Fruit fly (Drosophila melanogaster) whole organism, embryonic: ENCODE data around the gene CG12470.

ENCODE experiments used
- Asciz ChIP-seq: fragments of 200-800 bp; sonication (Bioruptor generic); optimal IDR thresholded peaks from 2 replicates; lab custom pipeline; 2017; ENCODE audit warnings: missing biosample characterization, mild to moderate bottlenecking, missing genetic modification characterization, missing genetic modification reagents
- Awh ChIP-seq: fragments of 200-800 bp; sonication (Bioruptor generic); IDR thresholded peaks from 2 replicates; pipeline ENCODE4, ENCODE4 v1.3.6; 2022; ENCODE audit warnings: missing biosample characterization, missing genetic modification characterization
- Bdp1 ChIP-seq: fragments of 200-800 bp; sonication (Bioruptor generic); optimal IDR thresholded peaks from 3 replicates; lab custom pipeline; 2016; ENCODE audit warnings: missing biosample characterization, missing genetic modification characterization
- CG1024 ChIP-seq: fragments of 200-800 bp; sonication (Bioruptor generic); IDR thresholded peaks from 2 replicates; pipeline ENCODE4 v1.3.6; 2022; ENCODE audit warnings: missing biosample characterization, missing genetic modification characterization
- CG10979 ChIP-seq: fragments of 200-800 bp; sonication (Bioruptor generic); optimal IDR thresholded peaks from 2 replicates; lab custom pipeline; 2018; ENCODE audit warnings: missing biosample characterization, mild to moderate bottlenecking, missing genetic modification characterization, moderate library complexity
- CG11560 ChIP-seq: fragments of 200-800 bp; sonication (Bioruptor generic); IDR thresholded peaks from 3 replicates; pipeline ENCODE4 v1.3.6; 2022; ENCODE audit warnings: missing biosample characterization, missing genetic modification characterization
- CG12659 ChIP-seq: fragments of 200-800 bp; sonication (Bioruptor generic); optimal IDR thresholded peaks from 3 replicates; lab custom pipeline; 2017; ENCODE audit warnings: mild to moderate bottlenecking, missing biosample characterization, missing genetic modification reagents, missing genetic modification characterization
- CG12744 ChIP-seq: fragments of 200-800 bp; sonication (Bioruptor generic); optimal IDR thresholded peaks from 2 replicates; lab custom pipeline; 2016; ENCODE audit warnings: missing biosample characterization, missing genetic modification characterization
- CG15269 ChIP-seq: fragments of 200-800 bp; sonication (Bioruptor generic); optimal IDR thresholded peaks from 2 replicates; lab custom pipeline; 2018; ENCODE audit warnings: missing biosample characterization, mild to moderate bottlenecking, missing genetic modification characterization, moderate library complexity
- CG16813 ChIP-seq: fragments of 200-800 bp; sonication (Bioruptor generic); IDR thresholded peaks from 3 replicates; pipeline ENCODE4 v1.3.6; 2022; ENCODE audit warnings: missing biosample characterization, missing genetic modification characterization; ENCODE audit not compliant: partially characterized antibody
- CG2129 ChIP-seq: fragments of 200-800 bp; sonication (Bioruptor generic); IDR thresholded peaks from 2 replicates; pipeline ENCODE4 v1.3.6; 2022; ENCODE audit warnings: missing biosample characterization, missing genetic modification characterization; ENCODE audit not compliant: partially characterized antibody
- CG3065 ChIP-seq: fragments of 200-800 bp; sonication (Bioruptor generic); optimal IDR thresholded peaks from 2 replicates; lab custom pipeline; 2016; ENCODE audit warnings: missing biosample characterization, missing genetic modification characterization
- CG32772 ChIP-seq: fragments of 200-800 bp; sonication (Bioruptor generic); IDR thresholded peaks from 2 replicates; pipeline ENCODE4 v1.3.6; 2022; ENCODE audit warnings: missing biosample characterization, missing genetic modification characterization
- CG3995 ChIP-seq: fragments of 200-800 bp; sonication (Bioruptor generic); optimal IDR thresholded peaks from 3 replicates; lab custom pipeline; 2016; ENCODE audit warnings: missing biosample characterization, missing genetic modification characterization
- CG7271 ChIP-seq: fragments of 200-800 bp; sonication (Bioruptor generic); optimal IDR thresholded peaks from 2 replicates; lab custom pipeline; 2018; ENCODE audit warnings: missing biosample characterization, mild to moderate bottlenecking, missing genetic modification characterization, moderate library complexity
- CG7839 ChIP-seq: fragments of 200-800 bp; sonication (Bioruptor generic); optimal IDR thresholded peaks from 3 replicates; lab custom pipeline; 2018; ENCODE audit warnings: missing biosample characterization, mild to moderate bottlenecking, missing genetic modification characterization, moderate library complexity
- CG8089 ChIP-seq: fragments of 200-800 bp; sonication (Bioruptor generic); optimal IDR thresholded peaks from 3 replicates; lab custom pipeline; 2016; ENCODE audit warnings: missing biosample characterization, missing genetic modification characterization
- CG8290 ChIP-seq, 3 experiments: fragments of 200-800 bp; sonication (Bioruptor generic); optimal IDR thresholded peaks; 2 replicates each; lab custom pipeline; 2016 to 2019; ENCODE audit warnings: missing biosample characterization in 3 of 3, missing genetic modification characterization in 3 of 3, mild to moderate bottlenecking in 2 of 3, moderate library complexity in 1 of 3
- CG8765 ChIP-seq: fragments of 200-800 bp; sonication (Bioruptor generic); IDR thresholded peaks from 2 replicates; pipeline ENCODE4 v1.3.6; 2022; ENCODE audit warnings: missing biosample characterization, missing genetic modification characterization
- CG8944 ChIP-seq: fragments of 200-800 bp; sonication (Bioruptor generic); optimal IDR thresholded peaks from 3 replicates; lab custom pipeline; 2016; ENCODE audit warnings: missing biosample characterization, missing genetic modification characterization
- CG9876 ChIP-seq: fragments of 200-800 bp; sonication (Bioruptor generic); optimal IDR thresholded peaks from 2 replicates; lab custom pipeline; 2016; ENCODE audit warnings: missing biosample characterization, missing genetic modification characterization
- CTCF ChIP-seq: fragments of 200-800 bp; sonication (Bioruptor generic); optimal IDR thresholded peaks from 2 replicates; lab custom pipeline; 2017; ENCODE audit warnings: missing biosample characterization, mild to moderate bottlenecking, missing genetic modification characterization, moderate library complexity
- Hr51 ChIP-seq, 2 experiments: fragments of 200-800 bp; sonication (Bioruptor generic); optimal IDR thresholded peaks; 2 replicates in 1 of 2; 3 replicates in 1 of 2; lab custom pipeline; 2016 to 2018; ENCODE audit warnings: missing biosample characterization in 2 of 2, missing genetic modification characterization in 2 of 2, mild to moderate bottlenecking in 1 of 2, moderate library complexity in 1 of 2
- Max ChIP-seq: fragments of 200-800 bp; sonication (Bioruptor generic); optimal IDR thresholded peaks from 2 replicates; lab custom pipeline; 2016; ENCODE audit warnings: missing biosample characterization, mild to moderate bottlenecking, missing genetic modification characterization
- Nf-YC ChIP-seq: fragments of 200-800 bp; optimal IDR thresholded peaks from 3 replicates; lab custom pipeline; 2019; ENCODE audit warnings: missing biosample characterization, mild to moderate bottlenecking, missing genetic modification characterization, moderate library complexity
- Rfx ChIP-seq: fragments of 200-800 bp; sonication (Bioruptor generic); IDR thresholded peaks from 2 replicates; pipeline ENCODE4 v1.3.6; 2022; ENCODE audit warnings: missing biosample characterization, missing genetic modification characterization
- Spps ChIP-seq: fragments of 200-800 bp; sonication (Bioruptor generic); optimal IDR thresholded peaks from 2 replicates; lab custom pipeline; 2018; ENCODE audit warnings: missing biosample characterization, mild to moderate bottlenecking, missing genetic modification characterization
- aop ChIP-seq: fragments of 200-800 bp; sonication (Bioruptor generic); IDR thresholded peaks from 2 replicates; pipeline ENCODE4 v1.3.6; 2022; ENCODE audit warnings: missing biosample characterization, missing genetic modification characterization
- az2 ChIP-seq: fragments of 200-800 bp; sonication (Bioruptor generic); optimal IDR thresholded peaks from 3 replicates; lab custom pipeline; 2016; ENCODE audit warnings: missing biosample characterization, missing genetic modification characterization
- bab2 ChIP-seq: fragments of 200-800 bp; sonication (Bioruptor generic); optimal IDR thresholded peaks from 2 replicates; lab custom pipeline; 2016; ENCODE audit warnings: missing biosample characterization, missing genetic modification characterization
- br ChIP-seq: fragments of >200 bp; optimal IDR thresholded peaks from 2 replicates; lab custom pipeline; 2017
- bsh ChIP-seq, 2 experiments: fragments of 200-800 bp; sonication (Bioruptor generic); optimal IDR thresholded peaks; 2 replicates each; lab custom pipeline; 2017 to 2018; ENCODE audit warnings: mild to moderate bottlenecking in 2 of 2, missing biosample characterization in 2 of 2, missing genetic modification characterization in 2 of 2, moderate library complexity in 1 of 2
- corto ChIP-seq: fragments of 200-800 bp; sonication (Bioruptor generic); optimal IDR thresholded peaks from 2 replicates; lab custom pipeline; 2016; ENCODE audit warnings: missing biosample characterization, mild to moderate bottlenecking, missing genetic modification characterization, moderate library complexity
- crol ChIP-seq: fragments of 200-800 bp; sonication (Bioruptor generic); IDR thresholded peaks from 2 replicates; pipeline ENCODE4 v1.3.6; 2022; ENCODE audit warnings: missing biosample characterization, missing genetic modification characterization
- dmrt99B ChIP-seq: fragments of 200-800 bp; sonication (Bioruptor generic); optimal IDR thresholded peaks from 2 replicates; lab custom pipeline; 2018; ENCODE audit warnings: missing biosample characterization, mild to moderate bottlenecking, missing genetic modification characterization, moderate library complexity
- esg ChIP-seq: fragments of 200-800 bp; sonication (Bioruptor generic); conservative IDR thresholded peaks from 2 replicates; pipeline ENCODE4 v1.3.6; 2022; ENCODE audit warnings: missing biosample characterization, missing genetic modification characterization
- eve ChIP-seq, 2 experiments: fragments of >200 bp; optimal IDR thresholded peaks; 2 replicates each; lab custom pipeline; 2017; ENCODE audit warnings: missing biosample characterization in 2 of 2, missing genetic modification characterization in 2 of 2
- gsb ChIP-seq: fragments of 200-800 bp; sonication (Bioruptor generic); IDR thresholded peaks from 2 replicates; pipeline ENCODE4 v1.3.6; 2022; ENCODE audit warnings: missing biosample characterization, missing genetic modification characterization
- ham ChIP-seq: fragments of 200-800 bp; sonication (Bioruptor generic); IDR thresholded peaks from 2 replicates; pipeline ENCODE4 v1.3.6; 2022; ENCODE audit warnings: missing biosample characterization, missing genetic modification characterization
- hth ChIP-seq: fragments of >200 bp; optimal IDR thresholded peaks from 2 replicates; lab custom pipeline; 2017; ENCODE audit warnings: inconsistent platforms
- ind ChIP-seq: fragments of 200-800 bp; sonication (Bioruptor generic); optimal IDR thresholded peaks from 3 replicates; lab custom pipeline; 2016; ENCODE audit warnings: missing biosample characterization, missing genetic modification characterization
- insv ChIP-seq, 2 experiments: fragments of 200-800 bp; sonication (Bioruptor generic); optimal IDR thresholded peaks; 3 replicates each; lab custom pipeline; 2016 to 2018; ENCODE audit warnings: missing biosample characterization in 2 of 2, missing genetic modification characterization in 2 of 2
- kay ChIP-seq: fragments of 200-800 bp; sonication (Bioruptor generic); optimal IDR thresholded peaks from 2 replicates; lab custom pipeline; 2016; ENCODE audit warnings: missing biosample characterization, missing genetic modification characterization
- knrl ChIP-seq: fragments of 200-800 bp; sonication (Bioruptor generic); IDR thresholded peaks from 3 replicates; pipeline ENCODE4 v1.3.6; 2022; ENCODE audit warnings: missing biosample characterization, missing genetic modification characterization; ENCODE audit not compliant: partially characterized antibody
- pho ChIP-seq: fragments of 200-800 bp; sonication (Bioruptor generic); optimal IDR thresholded peaks from 2 replicates; lab custom pipeline; 2016; ENCODE audit warnings: missing biosample characterization, missing genetic modification characterization
- seq ChIP-seq: fragments of 200-800 bp; sonication (Bioruptor generic); IDR thresholded peaks from 2 replicates; pipeline ENCODE4 v1.3.6; 2022; ENCODE audit warnings: missing biosample characterization, missing genetic modification characterization
- sob ChIP-seq: fragments of 200-800 bp; sonication (Bioruptor generic); IDR thresholded peaks from 2 replicates; pipeline ENCODE4 v1.3.6; 2022; ENCODE audit warnings: missing biosample characterization, missing genetic modification characterization
- sr ChIP-seq: fragments of 200-800 bp; sonication (Bioruptor generic); IDR thresholded peaks from 3 replicates; pipeline ENCODE4 v1.3.6; 2022; ENCODE audit warnings: missing biosample characterization, missing genetic modification characterization
- stc ChIP-seq: fragments of 200-800 bp; sonication (Bioruptor generic); IDR thresholded peaks from 2 replicates; pipeline ENCODE4 v1.3.6; 2022; ENCODE audit warnings: missing biosample characterization, missing genetic modification characterization
- trem ChIP-seq: fragments of 200-800 bp; optimal IDR thresholded peaks from 3 replicates; lab custom pipeline; 2019; ENCODE audit warnings: missing biosample characterization, mild to moderate bottlenecking, missing genetic modification characterization, moderate library complexity
- tup ChIP-seq: fragments of 200-800 bp; sonication (Bioruptor generic); optimal IDR thresholded peaks from 2 replicates; lab custom pipeline; 2016; ENCODE audit warnings: missing biosample characterization, mild to moderate bottlenecking, missing genetic modification characterization, moderate library complexity

CG12470 gene

dm6 chrX:278370-279096, 29.0 kb upstream of the CG12470 start (continued):
- TF ChIP-seq knrl (no peak), eve (GFP tag; optimal IDR thresholded peaks at IDR 0.05; lab: Kevin White, UChicago) (peak in 1 of 2 experiments; percentile 75), Hr51 (GFP tag; optimal IDR thresholded peaks at IDR 0.05; lab: Kevin White, UChicago) (no peak), corto (GFP tag; lab: Kevin White, UChicago) (no peak), CG8944 (no peak), Nf-YC (tag; lab: Kevin White, UChicago) (peak; percentile 47), bab2 (GFP tag; lab: Kevin White, UChicago) (no peak), CG12744 (GFP tag; lab: Kevin White, UChicago) (no peak), CTCF (GFP tag; lab: Kevin White, UChicago) (no peak), CG1024 (no peak), sr (GFP tag; lab: Robert Waterston, UW) (no peak), Awh (GFP tag; lab: Robert Waterston, UW) (no peak), Asciz (GFP tag; lab: Kevin White, UChicago) (peak; percentile 7), tup (GFP tag; lab: Kevin White, UChicago) (no peak), insv (GFP tag; optimal IDR thresholded peaks at IDR 0.05; lab: Kevin White, UChicago) (peak; percentile 53 to 93), Rfx (GFP tag; lab: Robert Waterston, UW) (no peak), dmrt99B (tag; lab: Kevin White, UChicago) (peak; percentile 33), CG8765 (no peak), CG3065 (GFP tag; lab: Kevin White, UChicago) (no peak), az2 (no peak), CG7839 (peak; percentile 3), CG8290 (GFP tag; optimal IDR thresholded peaks at IDR 0.05; lab: Kevin White, UChicago) (no peak), CG8290 (tag; optimal IDR thresholded peaks at IDR 0.05; lab: Kevin White, UChicago) (peak in 1 of 2 experiments; percentile 59), CG7271 (tag; lab: Kevin White, UChicago) (no peak), ham (GFP tag; lab: Robert Waterston, UW) (no peak), CG2129 (no peak), ind (peak; percentile 2), Spps (tag; lab: Kevin White, UChicago) (no peak), crol (GFP tag; lab: Robert Waterston, UW) (no peak), br (lab: Kevin White, UChicago) (no peak), gsb (GFP tag; lab: Robert Waterston, UW) (no peak), CG8089 (no peak), stc (no peak), CG11560 (tag; lab: Robert Waterston, UW) (no peak), seq (GFP tag; lab: Robert Waterston, UW) (peak; percentile 62; the same call in 1 of the 2 replicates), CG32772 (GFP tag; lab: Robert Waterston, UW) (no peak), Max (GFP tag; lab: Kevin White, UChicago) (no peak), pho (GFP tag; lab: Kevin White, UChicago) (no peak), CG3995 (no peak), CG9876 (GFP tag; lab: Kevin White, UChicago) (no peak), hth (lab: Kevin White, UChicago) (no peak), esg (no peak), CG15269 (tag; lab: Kevin White, UChicago) (peak; percentile 23), Bdp1 (GFP tag; lab: Kevin White, UChicago) (no peak), trem (no peak), bsh (GFP tag; optimal IDR thresholded peaks at IDR 0.05; lab: Kevin White, UChicago) (no peak), CG12659 (GFP tag; lab: Kevin White, UChicago) (peak; percentile 23), aop (GFP tag; lab: Robert Waterston, UW) (no peak), CG16813 (no peak), kay (GFP tag; lab: Kevin White, UChicago) (no peak), CG10979 (tag; lab: Kevin White, UChicago) (no peak), sob (GFP tag; lab: Robert Waterston, UW) (no peak)
